Worm (Caenorhabditis elegans) whole organism, mixed stage, embryonic: Measurements from ENCODE around the gene C34D4.10.

Experiments used
- elt-1 ChIP-seq: sonication (generic microtip); optimal IDR thresholded peaks from 2 replicates; lab custom pipeline; 2017; ENCODE audit warnings: missing genetic modification characterization, mild to moderate bottlenecking, missing compliant biosample characterization, antibody characterized with exemption, moderate library complexity, borderline replicate concordance; ENCODE audit not compliant: insufficient read depth
- elt-3 ChIP-seq: fragments of 150-350 bp; optimal IDR thresholded peaks from 2 replicates; lab custom pipeline; 2014; ENCODE audit warnings: missing biosample characterization, missing genetic modification characterization
- nhr-28 ChIP-seq: fragments of 150-350 bp; optimal IDR thresholded peaks from 2 replicates; lab custom pipeline; 2014; ENCODE audit warnings: missing biosample characterization, missing genetic modification characterization
- nhr-76 ChIP-seq: sonication (generic microtip); optimal IDR thresholded peaks from 2 replicates; lab custom pipeline; 2017; ENCODE audit warnings: missing biosample characterization, missing genetic modification characterization
- unc-62 ChIP-seq: fragments of 150-350 bp; optimal IDR thresholded peaks from 2 replicates; lab custom pipeline; 2014; ENCODE audit warnings: missing biosample characterization, missing genetic modification reagents, missing genetic modification characterization
- ztf-11 ChIP-seq: fragments of 150-350 bp; optimal IDR thresholded peaks from 2 replicates; lab custom pipeline; 2014; ENCODE audit warnings: missing biosample characterization, missing genetic modification characterization

ce11 chrIV:7083976-7084375 is 37.2 kb downstream of the C34D4.10 start:
- TF ChIP-seq ztf-11 (tag; lab: Kevin White, UChicago): no peak
- no peak for TF ChIP-seq unc-62 (GFP tag; lab: Kevin White, UChicago)
- TF ChIP-seq nhr-28: no peak
- TF ChIP-seq elt-1 (tag; lab: Kevin White, UChicago): no peak
- no peak for TF ChIP-seq nhr-76 (tag; lab: Kevin White, UChicago)
- TF ChIP-seq elt-3: no peak
